Worm (Caenorhabditis elegans): ENCODE data around the gene T08A9.13.

- TF ChIP-seq snpc-1.2 (GFP tag; IDR thresholded peaks at IDR 0.05): no peak
- TF ChIP-seq nhr-48 (tag; optimal IDR thresholded peaks at IDR 0.05): peak; percentile 17
- TF ChIP-seq lin-39 (tag; optimal IDR thresholded peaks at IDR 0.05): no peak
- no peak for TF ChIP-seq nhr-11 (tag; optimal IDR thresholded peaks at IDR 0.05)
- TF ChIP-seq ceh-28 (tag; optimal IDR thresholded peaks at IDR 0.05): no peak
- no peak for TF ChIP-seq zip-2 (tag; optimal IDR thresholded peaks at IDR 0.05)
- no peak for TF ChIP-seq fos-1 (tag; optimal IDR thresholded peaks at IDR 0.05)
- TF ChIP-seq snpc-4 (tag; optimal IDR thresholded peaks at IDR 0.05): no peak
- no peak for TF ChIP-seq jun-1 (tag; optimal IDR thresholded peaks at IDR 0.05)
- TF ChIP-seq dmd-8 (GFP tag; IDR thresholded peaks at IDR 0.05): no peak
- TF ChIP-seq tag-97 (GFP tag; IDR thresholded peaks at IDR 0.05): no peak
- TF ChIP-seq lsy-2 (tag; optimal IDR thresholded peaks at IDR 0.05): no peak
- TF ChIP-seq ztf-11 (tag; optimal IDR thresholded peaks at IDR 0.05): no peak
Observed at ce11 chrX:7296310-7296709, 25.9 kb downstream of the T08A9.13 start.
